Worm (Caenorhabditis elegans): ENCODE measurements around the gene T02G5.3.

DNA sequence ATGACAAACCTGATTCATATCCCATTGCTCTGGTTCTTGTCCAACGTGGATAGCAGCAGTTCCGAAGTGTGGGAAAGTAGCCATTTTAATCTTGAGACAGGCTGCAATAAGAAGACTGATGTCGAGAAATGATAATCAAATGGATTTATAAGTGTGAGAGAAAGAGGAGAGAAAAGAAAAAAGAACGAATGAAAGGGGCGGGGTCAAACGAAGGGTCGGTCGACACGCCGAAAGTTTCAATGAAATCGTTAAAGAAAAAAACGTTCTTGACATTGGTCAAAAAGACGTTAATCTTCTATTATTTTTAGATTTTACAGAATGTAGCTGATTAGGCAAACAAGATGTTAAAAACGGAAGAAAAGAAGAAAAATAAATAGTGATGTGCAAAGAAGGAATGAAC is 35.3 kb upstream of the T02G5.3 start, which contains the start of gene cth-2:
- TF ChIP-seq nhr-6 (tag; optimal IDR thresholded peaks at IDR 0.05) (no peak), lin-39 (tag; optimal IDR thresholded peaks at IDR 0.05) (no peak), dmd-4 (tag; optimal IDR thresholded peaks at IDR 0.05) (no peak), lsy-2 (tag; optimal IDR thresholded peaks at IDR 0.05) (no peak)
